Worm (Caenorhabditis elegans): ENCODE data around the gene frm-10.

frm-10 gene

ce11 chrV:13485732-13486131, 22.7 kb downstream of the frm-10 start:
- no peak for TF ChIP-seq ceh-14 (tag; optimal IDR thresholded peaks at IDR 0.05)
- no peak for TF ChIP-seq pha-2 (tag; optimal IDR thresholded peaks at IDR 0.05)
- no peak for TF ChIP-seq ets-4 (tag; optimal IDR thresholded peaks at IDR 0.05)
- TF ChIP-seq ceh-24 (tag; optimal IDR thresholded peaks at IDR 0.05) = no peak
- no peak for TF ChIP-seq ceh-19 (GFP tag; optimal IDR thresholded peaks at IDR 0.05)
- no peak for TF ChIP-seq pqm-1 (tag; optimal IDR thresholded peaks at IDR 0.05)
- no peak for TF ChIP-seq pros-1 (tag; optimal IDR thresholded peaks at IDR 0.05)
- no peak for TF ChIP-seq npax-4 (tag; optimal IDR thresholded peaks at IDR 0.05)
- no peak for TF ChIP-seq ceh-30 (tag; optimal IDR thresholded peaks at IDR 0.05)
- no peak for TF ChIP-seq K02D7.2 (tag; optimal IDR thresholded peaks at IDR 0.05)
- TF ChIP-seq ceh-18 (tag; optimal IDR thresholded peaks at IDR 0.05) = no peak
- TF ChIP-seq ahr-1 (tag; optimal IDR thresholded peaks at IDR 0.05) = no peak
- TF ChIP-seq pax-1 (tag; optimal IDR thresholded peaks at IDR 0.05) = no peak
- no peak for TF ChIP-seq nhr-11 (tag; optimal IDR thresholded peaks at IDR 0.05)

DNA sequence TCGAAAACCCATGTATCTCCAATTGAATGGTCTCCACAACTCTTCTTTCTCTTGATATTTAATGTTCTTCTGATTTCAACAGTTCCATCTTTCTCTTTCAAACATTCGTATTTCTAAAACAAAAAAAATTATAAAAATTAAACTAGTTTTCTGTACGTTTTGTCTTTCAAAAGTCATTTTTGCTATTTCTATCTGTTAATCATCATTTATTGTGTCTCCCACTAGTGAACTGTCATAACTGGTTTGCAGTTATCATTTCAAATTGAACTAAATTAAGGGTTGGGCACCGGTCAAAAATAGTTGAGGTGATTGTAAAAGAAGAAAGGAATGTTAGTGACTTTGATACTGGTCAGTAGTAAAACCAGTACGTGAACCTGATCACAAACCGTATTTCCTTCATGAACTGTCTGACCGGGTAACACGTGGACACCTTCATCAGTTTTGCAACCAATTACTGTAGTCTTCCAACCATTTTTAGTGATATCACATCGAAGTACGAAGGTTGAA, 25.3 kb downstream of the frm-10 start:
- TF ChIP-seq lim-6 (tag; optimal IDR thresholded peaks at IDR 0.05) (no peak), nfya-1 (tag; optimal IDR thresholded peaks at IDR 0.05) (no peak), ets-4 (tag; optimal IDR thresholded peaks at IDR 0.05) (no peak), madf-2 (tag; optimal IDR thresholded peaks at IDR 0.05) (no peak), unc-55 (GFP tag; optimal IDR thresholded peaks at IDR 0.05) (no peak), hlh-15 (tag; optimal IDR thresholded peaks at IDR 0.05) (no peak), T23F11.4 (GFP tag; optimal IDR thresholded peaks at IDR 0.05) (no peak), syd-9 (tag; optimal IDR thresholded peaks at IDR 0.05) (no peak), K09A11.1 (tag; optimal IDR thresholded peaks at IDR 0.05; ENCODE audit: insufficient read depth) (no peak), K02D7.2 (tag; optimal IDR thresholded peaks at IDR 0.05) (no peak), dve-1 (tag; optimal IDR thresholded peaks at IDR 0.05) (no peak), odd-2 (tag; optimal IDR thresholded peaks at IDR 0.05) (no peak), pat-9 (tag; optimal IDR thresholded peaks at IDR 0.05) (no peak), pros-1 (tag; optimal IDR thresholded peaks at IDR 0.05) (no peak), ceh-18 (tag; optimal IDR thresholded peaks at IDR 0.05) (no peak)

- TF ChIP-seq elt-4 (tag; optimal IDR thresholded peaks at IDR 0.05) = no peak
- TF ChIP-seq ahr-1 (tag; optimal IDR thresholded peaks at IDR 0.05) = no peak
- no peak for TF ChIP-seq ceh-48 (tag; optimal IDR thresholded peaks at IDR 0.05)
- TF ChIP-seq unc-55 (GFP tag; optimal IDR thresholded peaks at IDR 0.05) = no peak
- TF ChIP-seq gmeb-2 (tag; optimal IDR thresholded peaks at IDR 0.05) = no peak
- no peak for TF ChIP-seq zip-5 (tag; optimal IDR thresholded peaks at IDR 0.05)
- TF ChIP-seq ceh-24 (tag; optimal IDR thresholded peaks at IDR 0.05) = no peak
- TF ChIP-seq ama-1 (optimal IDR thresholded peaks at IDR 0.05) = no peak
- no peak for TF ChIP-seq ceh-2 (tag; optimal IDR thresholded peaks at IDR 0.05)
- TF ChIP-seq T23F11.4 (GFP tag; optimal IDR thresholded peaks at IDR 0.05) = no peak
- no peak for TF ChIP-seq ceh-31 (tag; optimal IDR thresholded peaks at IDR 0.05)
- no peak for TF ChIP-seq ceh-19 (GFP tag; optimal IDR thresholded peaks at IDR 0.05)
- no peak for TF ChIP-seq F13H6.1 (tag; optimal IDR thresholded peaks at IDR 0.05)
- no peak for TF ChIP-seq pros-1 (tag; optimal IDR thresholded peaks at IDR 0.05)
- TF ChIP-seq K02D7.2 (tag; optimal IDR thresholded peaks at IDR 0.05) = no peak
- no peak for TF ChIP-seq unc-3 (GFP tag; conservative IDR thresholded peaks at IDR 0.05)
- no peak for TF ChIP-seq unc-3 (tag; optimal IDR thresholded peaks at IDR 0.05)
- no peak for TF ChIP-seq ceh-14 (tag; optimal IDR thresholded peaks at IDR 0.05)
- TF ChIP-seq ref-2 (tag; optimal IDR thresholded peaks at IDR 0.05) = no peak
- TF ChIP-seq tbx-2 (tag; optimal IDR thresholded peaks at IDR 0.05) = no peak
- TF ChIP-seq dve-1 (tag; optimal IDR thresholded peaks at IDR 0.05) = no peak
Measured at ce11 chrV:13489830-13490229, 26.8 kb downstream of the frm-10 start, which contains the start of gene T10G3.3. TSS of gene T10G3.3 (minus strand) at chrV:13490199.

- peak; percentile 49 for TF ChIP-seq nfya-1 (tag; optimal IDR thresholded peaks at IDR 0.05)
- TF ChIP-seq ceh-14 (tag; optimal IDR thresholded peaks at IDR 0.05) = peak; percentile 15
- TF ChIP-seq ref-2 (tag; optimal IDR thresholded peaks at IDR 0.05) = no peak
- no peak for TF ChIP-seq ceh-45 (GFP tag; IDR thresholded peaks at IDR 0.05)
- TF ChIP-seq che-1 (tag; optimal IDR thresholded peaks at IDR 0.05) = no peak
- no peak for TF ChIP-seq pqm-1 (tag; optimal IDR thresholded peaks at IDR 0.05)
- TF ChIP-seq syd-9 (tag; optimal IDR thresholded peaks at IDR 0.05) = no peak
- peak; percentile 25 for TF ChIP-seq unc-55 (GFP tag; optimal IDR thresholded peaks at IDR 0.05)
- no peak for TF ChIP-seq dve-1 (tag; optimal IDR thresholded peaks at IDR 0.05)
- no peak for TF ChIP-seq hlh-30 (tag; optimal IDR thresholded peaks at IDR 0.05; ENCODE audit: insufficient read depth)
- no peak for TF ChIP-seq sox-4 (tag; optimal IDR thresholded peaks at IDR 0.05)
- TF ChIP-seq ceh-34 (tag; optimal IDR thresholded peaks at IDR 0.05) = no peak
- TF ChIP-seq nhr-232 (tag; optimal IDR thresholded peaks at IDR 0.05) = no peak
- TF ChIP-seq unc-86 (tag; optimal IDR thresholded peaks at IDR 0.05) = no peak
- TF ChIP-seq mec-3 (tag; optimal IDR thresholded peaks at IDR 0.05; ENCODE audit: borderline replicate concordance) = no peak
- peak; percentile 17 for TF ChIP-seq ceh-31 (tag; optimal IDR thresholded peaks at IDR 0.05)
- TF ChIP-seq pax-1 (tag; optimal IDR thresholded peaks at IDR 0.05) = no peak
- no peak for TF ChIP-seq pat-9 (tag; optimal IDR thresholded peaks at IDR 0.05)
- no peak for TF ChIP-seq ceh-2 (tag; optimal IDR thresholded peaks at IDR 0.05)
- TF ChIP-seq hlh-15 (tag; optimal IDR thresholded peaks at IDR 0.05) = no peak
- no peak for TF ChIP-seq unc-3 (GFP tag; conservative IDR thresholded peaks at IDR 0.05)
- no peak for TF ChIP-seq unc-3 (tag; optimal IDR thresholded peaks at IDR 0.05)
- no peak for TF ChIP-seq ceh-30 (tag; optimal IDR thresholded peaks at IDR 0.05)
Measured at ce11 chrV:13497322-13497847, 34.4 kb downstream of the frm-10 start, which contains the start of the genes eea-1 and gut-2. TSS of gene eea-1 (minus strand) at chrV:13497372. TSS of gene gut-2 (plus strand) at chrV:13497690.
